Worm (Caenorhabditis elegans): ENCODE results near the gene C45G9.14.
A peak's percentile ranks its signal among the peaks of the same experiment; 100 is the strongest.

Gene C45G9.14

DNA sequence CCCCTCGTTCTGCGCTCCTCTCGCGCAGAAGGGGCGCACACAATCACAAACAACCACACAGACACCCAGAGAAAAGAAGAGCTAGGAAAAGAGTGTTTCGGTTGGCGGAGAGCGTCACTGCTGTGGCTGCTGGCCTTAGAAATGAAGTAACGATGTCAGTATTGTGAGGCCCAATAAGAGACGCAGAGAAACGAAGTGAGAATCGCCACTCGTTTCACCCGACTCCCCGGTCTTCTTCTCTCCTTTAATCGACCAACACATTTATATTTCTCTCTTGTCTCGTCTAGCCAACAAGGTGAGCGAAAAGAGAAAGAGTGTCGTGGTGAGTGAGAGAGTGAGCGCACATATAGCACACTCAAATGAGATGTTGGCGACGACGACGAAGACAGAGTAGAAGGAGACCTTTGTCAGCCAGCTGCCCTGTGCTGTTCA is 30.9 kb upstream of the C45G9.14 start (continued):
- TF ChIP-seq gmeb-1 (tag; optimal IDR thresholded peaks at IDR 0.05) (peak; percentile 68), sma-3 (GFP tag; optimal IDR thresholded peaks at IDR 0.05) (peak; percentile 71), sma-9 (GFP tag; optimal IDR thresholded peaks at IDR 0.05) (peak; percentile 58), sma-9 (tag; optimal IDR thresholded peaks at IDR 0.05) (no peak), fos-1 (tag; optimal IDR thresholded peaks at IDR 0.05) (peak; percentile 91), lin-11 (tag; optimal IDR thresholded peaks at IDR 0.05) (peak; percentile 84), ztf-4 (tag; optimal IDR thresholded peaks at IDR 0.05) (peak; percentile 79), ama-1 (optimal IDR thresholded peaks at IDR 0.05) (no peak), zag-1 (tag; optimal IDR thresholded peaks at IDR 0.05) (peak; percentile 91), mbf-1 (tag; optimal IDR thresholded peaks at IDR 0.05) (no peak), ceh-82 (tag; optimal IDR thresholded peaks at IDR 0.05) (peak; percentile 70), nhr-12 (tag; optimal IDR thresholded peaks at IDR 0.05) (no peak)

DNA sequence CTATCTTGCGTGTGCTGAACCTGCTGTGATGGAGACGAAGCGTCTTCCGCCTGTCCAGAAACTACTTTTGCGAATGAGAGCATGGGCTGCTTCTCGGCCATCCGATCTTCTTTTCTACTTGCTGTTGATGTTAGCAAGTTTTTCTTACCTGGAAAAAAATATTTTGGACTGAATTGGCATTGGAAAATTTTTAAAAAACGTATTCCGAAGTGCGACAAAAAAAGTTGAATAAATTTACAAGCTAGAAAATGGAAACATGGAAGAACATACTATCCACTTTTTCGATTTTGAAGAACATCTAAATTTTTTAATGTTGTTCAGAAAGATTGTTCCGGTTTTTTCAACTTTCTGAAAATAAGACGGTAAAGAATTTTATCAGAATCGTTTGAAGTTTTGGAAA is 27.3 kb upstream of the C45G9.14 start, which contains the start of gene larp-1:
Gene larp-1 (minus strand): TSS at position 101 of the 400 bp plus-strand sequence.
- TF ChIP-seq unc-39 (tag; optimal IDR thresholded peaks at IDR 0.05): no peak
- no peak for TF ChIP-seq lin-39 (tag; optimal IDR thresholded peaks at IDR 0.05)
- no peak for TF ChIP-seq lin-11 (tag; optimal IDR thresholded peaks at IDR 0.05)
- no peak for TF ChIP-seq elt-1 (tag; optimal IDR thresholded peaks at IDR 0.05)
- no peak for TF ChIP-seq crh-2 (tag; optimal IDR thresholded peaks at IDR 0.05)
- TF ChIP-seq sma-9 (GFP tag; optimal IDR thresholded peaks at IDR 0.05): no peak
- no peak for TF ChIP-seq sma-9 (tag; optimal IDR thresholded peaks at IDR 0.05)

DNA sequence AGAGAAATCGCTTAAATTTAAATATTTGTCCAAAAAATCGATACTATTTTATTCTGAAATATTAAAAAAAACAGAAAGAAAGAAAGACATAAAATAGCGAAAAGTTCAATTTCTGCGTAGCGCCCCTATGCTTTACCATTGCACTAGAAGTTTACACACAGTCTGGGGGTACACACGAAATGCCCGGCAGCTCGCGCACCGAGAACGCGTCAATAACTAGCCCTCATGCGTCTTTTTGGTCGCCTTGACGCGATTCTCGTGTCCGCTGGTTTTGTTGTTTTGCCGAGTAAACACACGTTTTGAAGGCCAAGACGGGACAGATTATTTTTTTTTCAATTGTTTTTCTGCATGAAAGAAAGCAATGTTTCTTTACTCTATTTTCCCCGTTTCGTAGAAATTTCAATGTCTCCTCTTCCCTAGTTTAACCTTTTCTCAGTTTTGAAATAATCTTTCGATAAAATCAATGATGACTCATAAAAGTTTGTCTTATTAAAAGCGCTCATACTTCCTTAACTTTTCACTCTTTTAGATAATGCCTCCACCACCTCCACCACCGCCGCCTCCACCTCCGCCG is 26.6 kb upstream of the C45G9.14 start, which contains the start of gene wip-1:
Gene wip-1 (plus strand): TSS at position 524 of the 574 bp plus-strand sequence.
- peak; percentile 99 for TF ChIP-seq crh-2 (tag; optimal IDR thresholded peaks at IDR 0.05)
- TF ChIP-seq F13H6.1 (tag; optimal IDR thresholded peaks at IDR 0.05): peak; percentile 99
- peak; percentile 96 for TF ChIP-seq ztf-4 (tag; optimal IDR thresholded peaks at IDR 0.05)
- TF ChIP-seq egl-27 (tag; optimal IDR thresholded peaks at IDR 0.05): peak; percentile 71
- TF ChIP-seq sma-9 (GFP tag; optimal IDR thresholded peaks at IDR 0.05): peak; percentile 96
- no peak for TF ChIP-seq sma-9 (tag; optimal IDR thresholded peaks at IDR 0.05)
- TF ChIP-seq lsy-2 (tag; optimal IDR thresholded peaks at IDR 0.05): peak; percentile 92 to 97
- TF ChIP-seq ceh-82 (tag; optimal IDR thresholded peaks at IDR 0.05): peak; percentile 75
- TF ChIP-seq lin-39 (tag; optimal IDR thresholded peaks at IDR 0.05): peak; percentile 75
- TF ChIP-seq lin-11 (tag; optimal IDR thresholded peaks at IDR 0.05): peak; percentile 99
- no peak for TF ChIP-seq nhr-23 (tag; optimal IDR thresholded peaks at IDR 0.05)
- TF ChIP-seq nhr-129 (tag; optimal IDR thresholded peaks at IDR 0.05): peak; percentile 98
- TF ChIP-seq ztf-1 (GFP tag; conservative IDR thresholded peaks at IDR 0.05): no peak
- TF ChIP-seq nhr-21 (tag; optimal IDR thresholded peaks at IDR 0.05): peak; percentile 96
- TF ChIP-seq peb-1 (tag; optimal IDR thresholded peaks at IDR 0.05): no peak
- peak; percentile 96 for TF ChIP-seq gmeb-1 (tag; optimal IDR thresholded peaks at IDR 0.05)
- peak; percentile 52 for TF ChIP-seq mbf-1 (tag; optimal IDR thresholded peaks at IDR 0.05)
- peak; percentile 99 for TF ChIP-seq C34F6.9 (tag; optimal IDR thresholded peaks at IDR 0.05)
- no peak for TF ChIP-seq aly-2 (tag; optimal IDR thresholded peaks at IDR 0.05)
- TF ChIP-seq elt-1 (tag; optimal IDR thresholded peaks at IDR 0.05): no peak
- peak; percentile 99 for TF ChIP-seq nhr-25 (tag; optimal IDR thresholded peaks at IDR 0.05)
- peak; percentile 59 for TF ChIP-seq nhr-237 (tag; optimal IDR thresholded peaks at IDR 0.05)
- TF ChIP-seq R02D3.7 (tag; optimal IDR thresholded peaks at IDR 0.05): peak; percentile 44
- peak; percentile 96 for TF ChIP-seq mab-5 (tag; optimal IDR thresholded peaks at IDR 0.05)
- TF ChIP-seq Y55F3AM.14 (GFP tag; optimal IDR thresholded peaks at IDR 0.05): peak; percentile 95
- peak; percentile 66 for TF ChIP-seq ama-1 (optimal IDR thresholded peaks at IDR 0.05)
- TF ChIP-seq ztf-11 (tag; optimal IDR thresholded peaks at IDR 0.05): no peak
- peak; percentile 77 for TF ChIP-seq nhr-11 (tag; optimal IDR thresholded peaks at IDR 0.05)
- no peak for TF ChIP-seq skn-1 (tag; optimal IDR thresholded peaks at IDR 0.05)
- peak; percentile 94 for TF ChIP-seq zag-1 (tag; optimal IDR thresholded peaks at IDR 0.05)
- peak; percentile 61 for TF ChIP-seq unc-62 (GFP tag; optimal IDR thresholded peaks at IDR 0.05)
- peak; percentile 99 for TF ChIP-seq unc-55 (GFP tag; optimal IDR thresholded peaks at IDR 0.05)
- TF ChIP-seq fos-1 (tag; optimal IDR thresholded peaks at IDR 0.05): peak; percentile 99
- TF ChIP-seq ZK546.5 (tag; optimal IDR thresholded peaks at IDR 0.05): peak; percentile 61
- peak; percentile 82 for TF ChIP-seq nhr-10 (tag; optimal IDR thresholded peaks at IDR 0.05)
- no peak for TF ChIP-seq unc-39 (tag; optimal IDR thresholded peaks at IDR 0.05)
- TF ChIP-seq nhr-77 (tag; optimal IDR thresholded peaks at IDR 0.05): peak; percentile 75
- peak; percentile 88 for TF ChIP-seq snpc-4 (tag; optimal IDR thresholded peaks at IDR 0.05)
- peak; percentile 14 to 81 for TF ChIP-seq mdl-1 (tag; optimal IDR thresholded peaks at IDR 0.05)
- TF ChIP-seq elt-3 (tag; optimal IDR thresholded peaks at IDR 0.05): no peak
- peak; percentile 98 for TF ChIP-seq sem-4 (tag; optimal IDR thresholded peaks at IDR 0.05)
- TF ChIP-seq sma-3 (GFP tag; optimal IDR thresholded peaks at IDR 0.05): peak; percentile 99
- peak; percentile 95 for TF ChIP-seq lin-13 (GFP tag; optimal IDR thresholded peaks at IDR 0.05)
- TF ChIP-seq nhr-12 (tag; optimal IDR thresholded peaks at IDR 0.05): peak; percentile 73
- peak; percentile 84 for TF ChIP-seq blmp-1 (tag; optimal IDR thresholded peaks at IDR 0.05; ENCODE audit: insufficient read depth)
- TF ChIP-seq nhr-6 (tag; optimal IDR thresholded peaks at IDR 0.05): peak; percentile 94
- peak; percentile 63 for TF ChIP-seq ceh-16 (tag; optimal IDR thresholded peaks at IDR 0.05)
